Fruit fly (Drosophila melanogaster) whole organism, embryonic: ENCODE measurements around the gene CG6067.

ENCODE experiments used
- Atf6 ChIP-seq: fragments of 200-800 bp; sonication (Bioruptor generic); IDR thresholded peaks from 2 replicates; pipeline ENCODE4 v1.3.6; 2022; ENCODE audit warnings: missing biosample characterization, missing genetic modification characterization
- Bteb2 ChIP-seq: fragments of 200-800 bp; sonication (Bioruptor generic); optimal IDR thresholded peaks from 2 replicates; lab custom pipeline; 2016; ENCODE audit warnings: missing biosample characterization, missing genetic modification characterization
- CG10209 ChIP-seq: fragments of 200-800 bp; sonication (Bioruptor generic); optimal IDR thresholded peaks from 3 replicates; lab custom pipeline; 2017; ENCODE audit warnings: missing biosample characterization, mild to moderate bottlenecking, missing genetic modification characterization, missing genetic modification reagents
- CG10366 ChIP-seq: fragments of 200-800 bp; sonication (Bioruptor generic); IDR thresholded peaks from 2 replicates; pipeline ENCODE4 v1.3.6; 2022; ENCODE audit warnings: missing biosample characterization, missing genetic modification characterization
- CG11504 ChIP-seq: fragments of 200-800 bp; sonication (Bioruptor generic); optimal IDR thresholded peaks from 3 replicates; lab custom pipeline; 2019; ENCODE audit warnings: missing biosample characterization, mild to moderate bottlenecking, missing genetic modification characterization, moderate library complexity
- CG12769 ChIP-seq: fragments of 200-800 bp; sonication (Bioruptor generic); optimal IDR thresholded peaks from 2 replicates; lab custom pipeline; 2019; ENCODE audit warnings: missing biosample characterization, mild to moderate bottlenecking, missing genetic modification characterization, moderate library complexity
- CG14050 ChIP-seq: fragments of 200-800 bp; sonication (Bioruptor generic); IDR thresholded peaks from 3 replicates; pipeline ENCODE4 v1.3.6; 2022; ENCODE audit warnings: missing biosample characterization, missing genetic modification characterization
- CG16813 ChIP-seq: fragments of 200-800 bp; sonication (Bioruptor generic); IDR thresholded peaks from 3 replicates; pipeline ENCODE4 v1.3.6; 2022; ENCODE audit warnings: missing biosample characterization, missing genetic modification characterization; ENCODE audit not compliant: partially characterized antibody
- CG17361 ChIP-seq: fragments of 200-800 bp; sonication (Bioruptor generic); IDR thresholded peaks from 3 replicates; pipeline ENCODE4 v1.3.6; 2022; ENCODE audit warnings: missing biosample characterization, missing genetic modification characterization
- CG17385 ChIP-seq: fragments of 200-800 bp; sonication (Bioruptor generic); optimal IDR thresholded peaks from 3 replicates; lab custom pipeline; 2018; ENCODE audit warnings: missing biosample characterization, mild to moderate bottlenecking, missing genetic modification characterization
- CG17912 ChIP-seq: fragments of 200-800 bp; sonication (Bioruptor generic); optimal IDR thresholded peaks from 2 replicates; lab custom pipeline; 2018; ENCODE audit warnings: missing biosample characterization, mild to moderate bottlenecking, missing genetic modification characterization
- CG18619 ChIP-seq: fragments of 200-800 bp; sonication (Bioruptor generic); optimal IDR thresholded peaks from 3 replicates; lab custom pipeline; 2017; ENCODE audit warnings: missing biosample characterization, mild to moderate bottlenecking, missing genetic modification characterization
- CG2116 ChIP-seq: fragments of 200-800 bp; sonication (Bioruptor generic); optimal IDR thresholded peaks from 3 replicates; lab custom pipeline; 2018; ENCODE audit warnings: missing biosample characterization, mild to moderate bottlenecking, missing genetic modification characterization
- CG32767 ChIP-seq: fragments of 200-800 bp; sonication (Bioruptor generic); IDR thresholded peaks from 2 replicates; pipeline ENCODE4 v1.3.6; 2022; ENCODE audit warnings: missing biosample characterization, missing genetic modification characterization
- CG34422 ChIP-seq: fragments of 200-800 bp; sonication (Bioruptor generic); IDR thresholded peaks from 3 replicates; pipeline ENCODE4 v1.3.6; 2022; ENCODE audit warnings: missing biosample characterization, missing genetic modification characterization
- CG4282 ChIP-seq: fragments of 200-800 bp; sonication (Bioruptor generic); optimal IDR thresholded peaks from 2 replicates; lab custom pipeline; 2016; ENCODE audit warnings: missing biosample characterization, missing genetic modification characterization
- CG7556 ChIP-seq: fragments of 200-800 bp; sonication (Bioruptor generic); optimal IDR thresholded peaks from 2 replicates; lab custom pipeline; 2017; ENCODE audit warnings: missing biosample characterization, mild to moderate bottlenecking, missing genetic modification characterization
- CG8924 ChIP-seq: fragments of 200-800 bp; optimal IDR thresholded peaks from 3 replicates; lab custom pipeline; 2019; ENCODE audit warnings: missing biosample characterization, mild to moderate bottlenecking, missing genetic modification characterization, moderate library complexity
- CG9817 ChIP-seq: fragments of 200-800 bp; sonication (Bioruptor generic); optimal IDR thresholded peaks from 2 replicates; lab custom pipeline; 2018; ENCODE audit warnings: missing biosample characterization, mild to moderate bottlenecking, missing genetic modification characterization, moderate library complexity
- CrebB ChIP-seq: fragments of 200-800 bp; sonication (Bioruptor generic); optimal IDR thresholded peaks from 3 replicates; lab custom pipeline; 2018; ENCODE audit warnings: missing biosample characterization, mild to moderate bottlenecking, missing genetic modification characterization
- D ChIP-seq, 2 experiments: fragments of 200-800 bp in 1 of 2; fragments of >200 bp in 1 of 2; sonication (Bioruptor generic) in 1 of 2; optimal IDR thresholded peaks; 2 replicates in 1 of 2; 3 replicates in 1 of 2; lab custom pipeline; 2017; ENCODE audit warnings: mild to moderate bottlenecking in 1 of 2, missing biosample characterization in 1 of 2, missing genetic modification characterization in 1 of 2, missing genetic modification reagents in 1 of 2
- D19A ChIP-seq: fragments of 200-800 bp; optimal IDR thresholded peaks from 3 replicates; lab custom pipeline; 2019; ENCODE audit warnings: missing biosample characterization, mild to moderate bottlenecking, missing genetic modification characterization, moderate library complexity
- E2f2 ChIP-seq: fragments of 200-800 bp; sonication (Bioruptor generic); IDR thresholded peaks from 2 replicates; pipeline ENCODE4 v1.3.6; 2022; ENCODE audit warnings: missing biosample characterization, missing genetic modification characterization
- Fer1 ChIP-seq: fragments of 200-800 bp; sonication (Bioruptor generic); optimal IDR thresholded peaks from 2 replicates; lab custom pipeline; 2017; ENCODE audit warnings: missing biosample characterization, mild to moderate bottlenecking, missing genetic modification characterization
- HLH3B ChIP-seq: fragments of 200-800 bp; sonication (Bioruptor generic); IDR thresholded peaks from 2 replicates; pipeline ENCODE4 v1.3.6; 2022; ENCODE audit warnings: missing biosample characterization, missing genetic modification characterization
- Hr51 ChIP-seq, 2 experiments: fragments of 200-800 bp; sonication (Bioruptor generic); optimal IDR thresholded peaks; 2 replicates in 1 of 2; 3 replicates in 1 of 2; lab custom pipeline; 2016 to 2018; ENCODE audit warnings: missing biosample characterization in 2 of 2, missing genetic modification characterization in 2 of 2, mild to moderate bottlenecking in 1 of 2, moderate library complexity in 1 of 2
- Lpt ChIP-seq: fragments of >200 bp; optimal IDR thresholded peaks from 2 replicates; lab custom pipeline; 2018; ENCODE audit warnings: missing biosample characterization, missing genetic modification characterization
- Rfx ChIP-seq: fragments of 200-800 bp; sonication (Bioruptor generic); IDR thresholded peaks from 2 replicates; pipeline ENCODE4 v1.3.6; 2022; ENCODE audit warnings: missing biosample characterization, missing genetic modification characterization
- Rx ChIP-seq: fragments of 200-800 bp; sonication (Bioruptor generic); IDR thresholded peaks from 2 replicates; pipeline ENCODE4 v1.3.6; 2022; ENCODE audit warnings: missing biosample characterization, missing genetic modification characterization
- Ssrp ChIP-seq: fragments of 200-800 bp; sonication (Bioruptor generic); optimal IDR thresholded peaks from 2 replicates; lab custom pipeline; 2018; ENCODE audit warnings: missing biosample characterization, mild to moderate bottlenecking, missing genetic modification characterization, moderate library complexity
- Trl ChIP-seq, 3 experiments: fragments of >200 bp in 2 of 3; fragments of 200-800 bp in 1 of 3; sonication (Bioruptor generic) in 1 of 3; optimal IDR thresholded peaks; 2 replicates in 1 of 3; 3 replicates in 2 of 3; lab custom pipeline; 2016 to 2017; ENCODE audit warnings: missing biosample characterization in 1 of 3, missing genetic modification characterization in 1 of 3
- Xbp1 ChIP-seq: fragments of 200-800 bp; sonication (Bioruptor generic); optimal IDR thresholded peaks from 3 replicates; lab custom pipeline; 2016; ENCODE audit warnings: missing biosample characterization, mild to moderate bottlenecking, missing genetic modification characterization
- ap ChIP-seq: fragments of 200-800 bp; sonication (Bioruptor generic); IDR thresholded peaks from 2 replicates; pipeline ENCODE4 v1.3.6; 2022; ENCODE audit warnings: missing biosample characterization, missing genetic modification characterization
- bcd ChIP-seq: fragments of 200-800 bp; sonication (Bioruptor generic); optimal IDR thresholded peaks from 2 replicates; lab custom pipeline; 2017; ENCODE audit warnings: missing biosample characterization, mild to moderate bottlenecking, missing genetic modification characterization
- danr ChIP-seq: fragments of 200-800 bp; sonication (Bioruptor generic); IDR thresholded peaks from 2 replicates; pipeline ENCODE4 v1.3.6; 2022; ENCODE audit warnings: missing biosample characterization, missing genetic modification characterization
- eyg ChIP-seq: fragments of 200-800 bp; sonication (Bioruptor generic); optimal IDR thresholded peaks from 3 replicates; lab custom pipeline; 2016; ENCODE audit warnings: missing biosample characterization, missing genetic modification characterization
- fd3F ChIP-seq: fragments of 200-800 bp; sonication (Bioruptor generic); optimal IDR thresholded peaks from 2 replicates; lab custom pipeline; 2018; ENCODE audit warnings: missing biosample characterization, mild to moderate bottlenecking, missing genetic modification characterization, moderate library complexity
- gsb ChIP-seq: fragments of 200-800 bp; sonication (Bioruptor generic); IDR thresholded peaks from 2 replicates; pipeline ENCODE4 v1.3.6; 2022; ENCODE audit warnings: missing biosample characterization, missing genetic modification characterization
- gsb-n ChIP-seq: fragments of 200-800 bp; sonication (Bioruptor generic); optimal IDR thresholded peaks from 3 replicates; lab custom pipeline; 2018; ENCODE audit warnings: missing biosample characterization, mild to moderate bottlenecking, missing genetic modification characterization
- ind ChIP-seq: fragments of 200-800 bp; sonication (Bioruptor generic); optimal IDR thresholded peaks from 3 replicates; lab custom pipeline; 2016; ENCODE audit warnings: missing biosample characterization, missing genetic modification characterization
- ken ChIP-seq: fragments of 200-800 bp; sonication (Bioruptor generic); IDR thresholded peaks from 3 replicates; pipeline ENCODE4 v1.3.6; 2022; ENCODE audit warnings: missing biosample characterization, missing genetic modification characterization
- lmd ChIP-seq: fragments of 200-800 bp; sonication (Bioruptor generic); IDR thresholded peaks from 2 replicates; pipeline ENCODE4 v1.3.6; 2022; ENCODE audit warnings: missing biosample characterization, missing genetic modification characterization
- nmo ChIP-seq: fragments of 200-800 bp; sonication (Bioruptor generic); optimal IDR thresholded peaks from 2 replicates; lab custom pipeline; 2018; ENCODE audit warnings: missing biosample characterization, mild to moderate bottlenecking, missing genetic modification characterization, moderate library complexity
- odd ChIP-seq: fragments of 200-800 bp; sonication (Bioruptor generic); optimal IDR thresholded peaks from 2 replicates; lab custom pipeline; 2017; ENCODE audit warnings: missing biosample characterization, mild to moderate bottlenecking, missing genetic modification characterization
- sens-2 ChIP-seq: fragments of 200-800 bp; sonication (Bioruptor generic); IDR thresholded peaks from 2 replicates; pipeline ENCODE4 v1.3.6; 2022; ENCODE audit warnings: missing biosample characterization, missing genetic modification characterization
- sisA ChIP-seq: fragments of 200-800 bp; sonication (Bioruptor generic); IDR thresholded peaks from 2 replicates; pipeline ENCODE4 v1.3.6; 2022; ENCODE audit warnings: missing biosample characterization, missing genetic modification characterization
- ssp ChIP-seq: fragments of 200-800 bp; sonication (Bioruptor generic); IDR thresholded peaks from 2 replicates; pipeline ENCODE4 v1.3.6; 2022; ENCODE audit warnings: missing biosample characterization, missing genetic modification characterization
- unpg ChIP-seq: fragments of 200-800 bp; sonication (Bioruptor generic); optimal IDR thresholded peaks from 3 replicates; lab custom pipeline; 2018; ENCODE audit warnings: missing biosample characterization, mild to moderate bottlenecking, missing genetic modification characterization, moderate library complexity
- vnd ChIP-seq: fragments of 200-800 bp; sonication (Bioruptor generic); IDR thresholded peaks from 3 replicates; pipeline ENCODE4 v1.3.6; 2022; ENCODE audit warnings: missing biosample characterization, missing genetic modification characterization; ENCODE audit not compliant: partially characterized antibody

The CG6067 gene

dm6 chrX:5989368-5989767 is 33.9 kb downstream of the CG6067 start (continued):
- TF ChIP-seq gsb-n (tag; lab: Kevin White, UChicago) (peak; percentile 9), CG17912 (GFP tag; lab: Kevin White, UChicago) (no peak), ap (GFP tag; lab: Robert Waterston, UW) (peak; percentile 39; the same call in 1 of the 2 replicates), CG17385 (GFP tag; lab: Kevin White, UChicago) (peak; percentile 25), Lpt (no peak), Trl (optimal IDR thresholded peaks at IDR 0.05; lab: Kevin White, UChicago) (no peak), Trl (GFP tag; optimal IDR thresholded peaks at IDR 0.05; lab: Kevin White, UChicago) (no peak), CG34422 (GFP tag; lab: Robert Waterston, UW) (peak; percentile 63), CG18619 (GFP tag; lab: Kevin White, UChicago) (no peak), eyg (GFP tag; lab: Kevin White, UChicago) (no peak), danr (GFP tag; lab: Robert Waterston, UW) (no peak), vnd (GFP tag; lab: Robert Waterston, UW) (no peak), nmo (GFP tag; lab: Kevin White, UChicago) (peak; percentile 49), CrebB (tag; lab: Kevin White, UChicago) (no peak), unpg (GFP tag; lab: Kevin White, UChicago) (peak; percentile 65), CG4282 (GFP tag; lab: Kevin White, UChicago) (no peak), D (optimal IDR thresholded peaks at IDR 0.05; lab: Kevin White, UChicago) (no peak), D (GFP tag; optimal IDR thresholded peaks at IDR 0.05; lab: Kevin White, UChicago) (no peak), sens-2 (GFP tag; lab: Robert Waterston, UW) (no peak), Ssrp (tag; lab: Kevin White, UChicago) (peak; percentile 39), CG9817 (tag; lab: Kevin White, UChicago) (peak; percentile 6), HLH3B (GFP tag; lab: Robert Waterston, UW) (peak; percentile 62), E2f2 (GFP tag; lab: Robert Waterston, UW) (peak; percentile 18; the same call in 1 of the 2 replicates), lmd (peak; percentile 45; the same call in 1 of the 2 replicates), CG17361 (GFP tag; lab: Robert Waterston, UW) (peak; percentile 51; the same call in 1 of the 3 replicates), odd (peak; percentile 31), Fer1 (GFP tag; lab: Kevin White, UChicago) (peak; percentile 18), Rfx (peak; percentile 50; the same call in 1 of the 2 replicates), CG7556 (GFP tag; lab: Kevin White, UChicago) (peak; percentile 46), Hr51 (GFP tag; optimal IDR thresholded peaks at IDR 0.05; lab: Kevin White, UChicago) (peak in 1 of 2 experiments; percentile 63), CG10366 (GFP tag; lab: Robert Waterston, UW) (peak; percentile 65), ind (GFP tag; lab: Kevin White, UChicago) (peak; percentile 10), CG2116 (GFP tag; lab: Kevin White, UChicago) (peak; percentile 9), Atf6 (peak; percentile 20; the same call in 1 of the 2 replicates), Xbp1 (GFP tag; lab: Kevin White, UChicago) (peak; percentile 40), CG10209 (GFP tag; lab: Kevin White, UChicago) (peak; percentile 14), D19A (tag; lab: Kevin White, UChicago) (peak; percentile 28), ssp (GFP tag; lab: Robert Waterston, UW) (peak; percentile 38; the same call in 1 of the 2 replicates), sisA (GFP tag; lab: Robert Waterston, UW) (peak; percentile 49), fd3F (GFP tag; lab: Kevin White, UChicago) (no peak), CG11504 (peak; percentile 72), Bteb2 (GFP tag; lab: Kevin White, UChicago) (no peak), CG8924 (peak; percentile 47), CG32767 (0 out of 2 replicates have a peak, but pooled peaks have one; percentile 26), CG12769 (peak; percentile 18), Rx (GFP tag; lab: Robert Waterston, UW) (peak; percentile 37; the same call in 1 of the 2 replicates), ken (GFP tag; lab: Robert Waterston, UW) (no peak), CG14050 (GFP tag; lab: Robert Waterston, UW) (peak; percentile 40; the same call in 2 of the 3 replicates), CG16813 (no peak), bcd (GFP tag; lab: Kevin White, UChicago) (peak; percentile 6), gsb (GFP tag; lab: Robert Waterston, UW) (peak; percentile 34; the same call in 1 of the 2 replicates)
